Worm (Caenorhabditis elegans) whole organism, mixed stage, embryonic: ENCODE data around the gene C15B12.2.

Experiments used
- M03D4.4 ChIP-seq: sonication (generic microtip); optimal IDR thresholded peaks from 2 replicates; lab custom pipeline; 2017; ENCODE audit warnings: mild to moderate bottlenecking, missing genetic modification characterization, missing compliant biosample characterization
- blmp-1 ChIP-seq: fragments of 150-350 bp; optimal IDR thresholded peaks from 2 replicates; lab custom pipeline; 2014; ENCODE audit warnings: missing biosample characterization, missing genetic modification characterization
- drap-1 ChIP-seq: fragments of 200-800 bp; sonication (Bioruptor generic); optimal IDR thresholded peaks from 3 replicates; lab custom pipeline; 2018; ENCODE audit warnings: mild to moderate bottlenecking, missing genetic modification characterization, missing compliant biosample characterization
- elt-1 ChIP-seq: sonication (generic microtip); optimal IDR thresholded peaks from 2 replicates; lab custom pipeline; 2017; ENCODE audit warnings: missing genetic modification characterization, mild to moderate bottlenecking, missing compliant biosample characterization, antibody characterized with exemption, moderate library complexity, borderline replicate concordance; ENCODE audit not compliant: insufficient read depth
- lin-13 ChIP-seq: fragments of 150-350 bp; optimal IDR thresholded peaks from 2 replicates; lab custom pipeline; 2014; ENCODE audit warnings: missing biosample characterization, missing genetic modification characterization
- nhr-28 ChIP-seq: fragments of 150-350 bp; optimal IDR thresholded peaks from 2 replicates; lab custom pipeline; 2014; ENCODE audit warnings: missing biosample characterization, missing genetic modification characterization
- nhr-76 ChIP-seq: sonication (generic microtip); optimal IDR thresholded peaks from 2 replicates; lab custom pipeline; 2017; ENCODE audit warnings: missing biosample characterization, missing genetic modification characterization
- pha-4 ChIP-seq: fragments of 150-350 bp; optimal IDR thresholded peaks from 2 replicates; lab custom pipeline; 2018; ENCODE audit warnings: missing biosample characterization, missing genetic modification reagents, missing genetic modification characterization
- sptf-1 ChIP-seq: sonication (generic microtip); optimal IDR thresholded peaks from 2 replicates; lab custom pipeline; 2017; ENCODE audit warnings: mild to moderate bottlenecking, missing genetic modification characterization, moderate library complexity, missing compliant biosample characterization
- unc-39 ChIP-seq: fragments of 150-350 bp; optimal IDR thresholded peaks from 2 replicates; lab custom pipeline; 2014; ENCODE audit warnings: missing biosample characterization, missing genetic modification characterization

ce11 chrX:6473698-6474314 is 10.6 kb downstream of the C15B12.2 start, which contains the start of the genes C15B12.4 and C15B12.8:
- TF ChIP-seq lin-13 (tag; lab: Kevin White, UChicago): no peak
- no peak for TF ChIP-seq elt-1 (tag; lab: Kevin White, UChicago)
- TF ChIP-seq blmp-1 (tag; lab: Kevin White, UChicago): no peak
- TF ChIP-seq pha-4: no peak
- TF ChIP-seq drap-1 (GFP tag; lab: Kevin White, UChicago): no peak
- TF ChIP-seq nhr-76 (tag; lab: Kevin White, UChicago): no peak
- no peak for TF ChIP-seq nhr-28 (tag; lab: Kevin White, UChicago)
- TF ChIP-seq M03D4.4 (tag; lab: Kevin White, UChicago): no peak
- TF ChIP-seq sptf-1 (tag; lab: Kevin White, UChicago): no peak
- no peak for TF ChIP-seq unc-39
